Worm (Caenorhabditis elegans): ENCODE results near the gene pals-37.

ce11 chrV:12417277-12417676 lies 24.0 kb downstream of the pals-37 start, which contains the start of gene cdr-3:
- no peak for TF ChIP-seq pes-1 (GFP tag; IDR thresholded peaks at IDR 0.05)
- no peak for TF ChIP-seq hmg-4 (GFP tag; optimal IDR thresholded peaks at IDR 0.05)
- no peak for TF ChIP-seq ceh-13 (GFP tag; optimal IDR thresholded peaks at IDR 0.05)
